Worm (Caenorhabditis elegans) whole organism, early embryonic: Measurements from ENCODE around the gene lpr-2.

ENCODE experiments used
- B0310.2 ChIP-seq: sonication (generic microtip); optimal IDR thresholded peaks from 2 replicates; lab custom pipeline; 2016; ENCODE audit warnings: mild to moderate bottlenecking, missing genetic modification characterization, missing compliant biosample characterization
- F13C5.2 ChIP-seq: sonication (generic microtip); optimal IDR thresholded peaks from 2 replicates; lab custom pipeline; 2017; ENCODE audit warnings: mild to moderate bottlenecking, missing genetic modification characterization, inconsistent platforms, missing compliant biosample characterization
- aly-1 ChIP-seq: sonication (generic microtip); optimal IDR thresholded peaks from 2 replicates; lab custom pipeline; 2016; ENCODE audit warnings: missing genetic modification characterization, missing compliant biosample characterization
- ama-1 ChIP-seq: fragments of 150-350 bp; optimal IDR thresholded peaks from 2 replicates; lab custom pipeline; 2014
- ceh-13 ChIP-seq: fragments of 200-800 bp; sonication (Bioruptor generic); optimal IDR thresholded peaks from 2 replicates; lab custom pipeline; 2018; ENCODE audit warnings: mild to moderate bottlenecking, missing genetic modification characterization, missing compliant biosample characterization
- ceh-36 ChIP-seq: sonication (generic microtip); optimal IDR thresholded peaks from 2 replicates; lab custom pipeline; 2016; ENCODE audit warnings: missing genetic modification characterization, inconsistent platforms, missing compliant biosample characterization
- ets-7 ChIP-seq: sonication (generic microtip); optimal IDR thresholded peaks from 2 replicates; lab custom pipeline; 2016; ENCODE audit warnings: missing genotype, missing genetic modification characterization, missing compliant biosample characterization
- flt-1 ChIP-seq: fragments of 200-800 bp; sonication (Bioruptor generic); IDR thresholded peaks from 2 replicates; pipeline ENCODE4 v1.3.6; 2022; ENCODE audit warnings: missing genetic modification characterization, missing compliant biosample characterization
- hmbx-1 ChIP-seq: sonication (generic microtip); optimal IDR thresholded peaks from 2 replicates; lab custom pipeline; 2016; ENCODE audit warnings: mild to moderate bottlenecking, missing genetic modification characterization, missing compliant biosample characterization
- hmg-4 ChIP-seq: fragments of 200-800 bp; sonication (Bioruptor generic); optimal IDR thresholded peaks from 2 replicates; lab custom pipeline; 2018; ENCODE audit warnings: mild to moderate bottlenecking, missing genetic modification characterization, missing compliant biosample characterization
- hnd-1 ChIP-seq: sonication (generic microtip); optimal IDR thresholded peaks from 2 replicates; lab custom pipeline; 2016; ENCODE audit warnings: missing genetic modification characterization, missing compliant biosample characterization
- pes-1 ChIP-seq: fragments of 200-800 bp; sonication (Bioruptor generic); IDR thresholded peaks from 2 replicates; pipeline ENCODE4 v1.3.6; 2022; ENCODE audit warnings: missing genetic modification reagents, missing genetic modification characterization, missing compliant biosample characterization
- scrt-1 ChIP-seq: fragments of 200-800 bp; sonication (Bioruptor generic); IDR thresholded peaks from 2 replicates; pipeline ENCODE4 v1.3.6; 2022; ENCODE audit warnings: missing genetic modification characterization, missing compliant biosample characterization
- sea-1 ChIP-seq: fragments of 200-800 bp; sonication (Bioruptor generic); conservative IDR thresholded peaks from 2 replicates; pipeline ENCODE4 v1.3.6; 2022; ENCODE audit warnings: missing genetic modification characterization, missing compliant biosample characterization
- tbx-11 ChIP-seq: fragments of 200-800 bp; sonication (Bioruptor generic); IDR thresholded peaks from 2 replicates; pipeline ENCODE4 v1.3.6; 2022; ENCODE audit warnings: missing genetic modification characterization, missing compliant biosample characterization
- tbx-37 ChIP-seq: fragments of 200-800 bp; sonication (Bioruptor generic); conservative IDR thresholded peaks from 2 replicates; pipeline ENCODE4 v1.3.6; 2022; ENCODE audit warnings: missing genetic modification reagents, missing genetic modification characterization, missing compliant biosample characterization
- tra-4 ChIP-seq: sonication (generic microtip); optimal IDR thresholded peaks from 2 replicates; lab custom pipeline; 2017; ENCODE audit warnings: missing genetic modification characterization, missing compliant biosample characterization

The lpr-2 gene

DNA sequence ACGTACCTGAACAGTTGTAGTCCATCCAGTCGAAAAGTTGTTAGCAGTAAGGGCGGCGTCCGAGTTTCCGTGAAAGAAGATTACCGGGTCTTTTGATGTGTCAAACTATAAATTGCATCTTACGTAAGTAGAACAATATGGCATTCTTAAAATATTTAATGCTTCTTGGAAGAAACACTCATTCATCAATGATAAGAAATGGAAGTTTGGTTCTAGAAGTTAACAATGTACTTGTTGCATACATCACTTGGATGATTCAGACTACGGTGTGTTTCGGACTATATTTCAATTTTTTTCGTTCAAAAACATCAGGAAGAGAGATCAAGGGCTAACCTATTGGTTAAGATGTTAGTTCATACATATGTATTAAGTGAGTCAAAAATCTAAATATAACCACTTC lies 6.9 kb upstream of the lpr-2 start:
- no peak for TF ChIP-seq tbx-37
- no peak for TF ChIP-seq ama-1
- TF ChIP-seq scrt-1 (GFP tag; lab: Robert Waterston, UW), result no peak
- no peak for TF ChIP-seq F13C5.2
- no peak for TF ChIP-seq ceh-36 (tag; lab: Kevin White, UChicago)
- TF ChIP-seq ets-7 (tag; lab: Kevin White, UChicago), result no peak
- TF ChIP-seq pes-1, result no peak
- no peak for TF ChIP-seq flt-1
- no peak for TF ChIP-seq hmg-4
- no peak for TF ChIP-seq hnd-1 (tag; lab: Kevin White, UChicago)
- TF ChIP-seq sea-1, result no peak
- TF ChIP-seq ceh-13 (GFP tag; lab: Kevin White, UChicago), result no peak
- TF ChIP-seq hmbx-1 (tag; lab: Kevin White, UChicago), result no peak
- TF ChIP-seq aly-1 (tag; lab: Kevin White, UChicago), result no peak
- no peak for TF ChIP-seq B0310.2 (tag; lab: Kevin White, UChicago)
- TF ChIP-seq tbx-11 (GFP tag; lab: Robert Waterston, UW), result no peak
- TF ChIP-seq tra-4 (tag; lab: Kevin White, UChicago), result no peak

DNA sequence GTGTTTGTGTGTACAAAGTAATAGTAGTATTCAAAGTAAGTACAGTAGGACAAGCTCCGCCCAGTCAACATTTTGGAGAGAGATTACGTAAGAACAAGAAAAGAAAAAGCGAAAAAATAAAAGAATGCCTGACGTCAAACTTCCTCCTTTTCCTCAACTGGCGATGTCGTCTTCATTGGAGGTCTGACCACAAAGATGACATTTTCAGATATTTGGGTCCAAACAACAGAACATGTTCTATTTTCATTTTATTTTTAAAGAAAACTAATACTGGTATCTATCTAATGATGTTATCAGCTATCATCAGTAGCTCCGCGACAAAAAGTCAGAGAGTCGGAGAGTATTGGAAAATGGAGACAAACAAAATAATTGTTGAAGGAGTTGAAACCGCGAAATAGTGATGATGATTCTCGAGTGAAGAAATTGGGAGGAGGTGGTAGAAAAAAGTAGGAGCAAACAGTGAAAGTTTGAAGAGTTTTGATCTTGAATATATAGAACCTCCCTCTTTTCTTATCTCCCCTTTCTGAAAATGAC lies 5.3 kb upstream of the lpr-2 start, which contains the start of gene lips-5:
lips-5 (minus strand) TSS at position 51 of the 534 bp plus-strand sequence.
- TF ChIP-seq hmg-4 (no peak), aly-1 (tag; lab: Kevin White, UChicago) (no peak), F13C5.2 (no peak), tbx-11 (GFP tag; lab: Robert Waterston, UW) (no peak), ceh-13 (GFP tag; lab: Kevin White, UChicago) (no peak), ceh-36 (tag; lab: Kevin White, UChicago) (no peak), B0310.2 (tag; lab: Kevin White, UChicago) (no peak), pes-1 (no peak), scrt-1 (GFP tag; lab: Robert Waterston, UW) (no peak), tbx-37 (no peak), hmbx-1 (tag; lab: Kevin White, UChicago) (no peak), tra-4 (tag; lab: Kevin White, UChicago) (no peak), hnd-1 (tag; lab: Kevin White, UChicago) (no peak), sea-1 (no peak)

DNA sequence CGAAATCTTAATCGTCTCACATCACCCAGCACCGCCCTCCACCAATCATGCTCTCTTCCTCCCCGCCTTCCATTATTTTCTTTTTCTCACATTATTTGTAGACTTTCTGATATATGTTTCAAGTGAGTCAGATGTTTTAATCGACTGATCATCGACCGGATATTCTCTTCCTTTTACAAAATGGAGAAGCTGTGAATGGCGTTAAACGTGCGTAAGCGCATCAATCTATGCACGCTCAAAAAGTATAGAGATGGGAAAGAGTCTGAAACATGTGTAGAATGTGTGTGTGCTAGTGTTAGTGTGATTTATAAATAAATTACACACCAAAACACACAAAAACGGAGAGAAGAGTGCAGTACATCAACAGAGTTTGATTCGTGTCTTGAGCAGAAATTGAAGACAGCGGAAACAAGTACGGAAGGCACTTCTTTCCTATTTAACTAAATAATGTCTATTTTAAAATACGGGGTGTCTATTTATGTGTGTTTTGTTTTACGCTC lies 2.0 kb upstream of the lpr-2 start:
- TF ChIP-seq tbx-37 (no peak), ceh-36 (tag; lab: Kevin White, UChicago) (no peak), scrt-1 (GFP tag; lab: Robert Waterston, UW) (no peak), aly-1 (tag; lab: Kevin White, UChicago) (no peak), F13C5.2 (no peak), tbx-11 (GFP tag; lab: Robert Waterston, UW) (no peak)

DNA sequence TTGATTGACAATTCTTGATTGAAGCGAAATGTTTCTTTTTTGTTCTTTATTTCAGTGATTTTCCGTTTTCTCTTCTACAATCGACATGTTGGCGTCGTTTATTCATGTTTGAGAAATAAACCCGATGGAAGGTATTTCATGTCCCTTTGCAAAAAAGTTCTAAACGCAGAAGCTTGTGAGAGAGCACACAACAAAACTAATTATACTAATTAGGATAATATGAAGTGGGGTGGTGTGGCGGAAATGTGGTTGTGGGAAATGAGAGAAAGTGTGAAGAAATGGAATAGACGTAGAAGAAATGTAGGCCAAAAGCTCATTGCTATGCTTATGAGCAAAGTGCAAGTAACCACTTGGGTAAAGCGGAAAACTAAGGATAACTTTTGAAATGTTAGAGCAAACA lies 3.8 kb downstream of the lpr-2 start:
- TF ChIP-seq hmg-4 (no peak), tbx-37 (no peak), ceh-36 (tag; lab: Kevin White, UChicago) (no peak), flt-1 (no peak), hnd-1 (tag; lab: Kevin White, UChicago) (no peak), pes-1 (no peak), ceh-13 (GFP tag; lab: Kevin White, UChicago) (no peak), scrt-1 (GFP tag; lab: Robert Waterston, UW) (no peak), tbx-11 (GFP tag; lab: Robert Waterston, UW) (no peak), ama-1 (no peak), sea-1 (no peak), B0310.2 (tag; lab: Kevin White, UChicago) (no peak)

DNA sequence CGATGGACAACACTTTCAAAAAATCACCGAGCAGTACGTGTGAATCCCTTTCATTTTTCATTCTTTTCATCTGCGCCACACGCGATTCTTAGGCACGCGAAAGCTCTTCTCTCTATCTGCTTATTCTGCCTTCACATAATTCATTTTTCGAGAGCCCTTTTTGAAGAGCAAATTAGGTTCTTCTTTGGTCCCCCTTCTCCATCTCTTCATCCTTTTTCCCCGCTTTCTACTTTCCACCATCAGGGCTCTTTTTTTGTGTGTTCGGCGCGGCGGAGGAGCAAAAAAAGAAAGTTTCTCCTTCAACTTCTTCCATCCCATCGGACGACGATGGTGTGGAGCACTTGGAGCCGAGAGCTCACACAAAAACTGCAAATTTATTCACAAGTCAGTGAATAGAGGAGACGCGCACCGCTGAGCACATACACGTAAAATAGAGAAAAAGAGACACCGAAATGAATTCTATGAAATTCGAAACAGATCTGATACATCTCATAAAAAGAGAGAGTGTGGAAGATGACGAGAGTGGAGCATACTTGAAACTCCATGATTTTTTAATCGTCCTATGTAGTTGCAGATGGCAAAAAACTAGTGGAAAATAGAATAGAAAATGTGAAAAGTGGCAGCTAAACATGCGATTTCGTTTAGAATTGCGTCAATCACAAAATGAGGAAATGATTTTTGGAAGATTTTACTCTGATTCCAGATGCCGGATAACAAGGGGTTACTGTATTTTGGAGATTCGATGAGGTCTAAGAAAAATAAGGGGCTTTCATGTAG lies 6.2 kb downstream of the lpr-2 start:
- no peak for TF ChIP-seq ceh-13 (GFP tag; lab: Kevin White, UChicago)
- TF ChIP-seq tbx-37, result no peak
- TF ChIP-seq pes-1, result no peak
- TF ChIP-seq hnd-1 (tag; lab: Kevin White, UChicago), result no peak
- TF ChIP-seq F13C5.2, result no peak
- no peak for TF ChIP-seq flt-1
- no peak for TF ChIP-seq aly-1 (tag; lab: Kevin White, UChicago)
- no peak for TF ChIP-seq B0310.2 (tag; lab: Kevin White, UChicago)
- no peak for TF ChIP-seq tbx-11 (GFP tag; lab: Robert Waterston, UW)
- TF ChIP-seq ets-7 (tag; lab: Kevin White, UChicago), result no peak
- TF ChIP-seq ceh-36 (tag; lab: Kevin White, UChicago), result no peak
- no peak for TF ChIP-seq hmg-4
- no peak for TF ChIP-seq ama-1

DNA sequence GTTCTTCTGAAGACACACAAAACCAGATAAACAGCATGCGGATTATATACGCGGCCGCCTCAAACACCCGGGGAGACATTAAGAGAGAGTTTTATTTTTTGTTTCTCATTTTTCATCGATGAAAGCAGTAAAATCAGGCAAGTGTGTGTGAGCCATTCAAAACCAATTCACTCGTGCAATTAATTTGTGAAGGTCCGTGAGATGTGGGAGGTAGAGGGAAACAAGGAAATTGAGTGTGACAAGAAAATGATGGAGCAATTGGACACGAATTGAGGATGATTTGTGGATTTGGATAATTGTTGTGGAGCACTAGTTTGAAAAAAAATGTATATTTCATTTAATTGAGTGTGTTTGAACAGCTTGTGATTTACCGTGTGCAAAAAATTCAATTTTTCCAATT lies 8.8 kb downstream of the lpr-2 start:
- TF ChIP-seq tbx-37, result no peak
- no peak for TF ChIP-seq aly-1 (tag; lab: Kevin White, UChicago)
- no peak for TF ChIP-seq ama-1
- no peak for TF ChIP-seq hnd-1 (tag; lab: Kevin White, UChicago)
- no peak for TF ChIP-seq F13C5.2
- no peak for TF ChIP-seq ets-7 (tag; lab: Kevin White, UChicago)
- TF ChIP-seq ceh-36 (tag; lab: Kevin White, UChicago), result no peak

DNA sequence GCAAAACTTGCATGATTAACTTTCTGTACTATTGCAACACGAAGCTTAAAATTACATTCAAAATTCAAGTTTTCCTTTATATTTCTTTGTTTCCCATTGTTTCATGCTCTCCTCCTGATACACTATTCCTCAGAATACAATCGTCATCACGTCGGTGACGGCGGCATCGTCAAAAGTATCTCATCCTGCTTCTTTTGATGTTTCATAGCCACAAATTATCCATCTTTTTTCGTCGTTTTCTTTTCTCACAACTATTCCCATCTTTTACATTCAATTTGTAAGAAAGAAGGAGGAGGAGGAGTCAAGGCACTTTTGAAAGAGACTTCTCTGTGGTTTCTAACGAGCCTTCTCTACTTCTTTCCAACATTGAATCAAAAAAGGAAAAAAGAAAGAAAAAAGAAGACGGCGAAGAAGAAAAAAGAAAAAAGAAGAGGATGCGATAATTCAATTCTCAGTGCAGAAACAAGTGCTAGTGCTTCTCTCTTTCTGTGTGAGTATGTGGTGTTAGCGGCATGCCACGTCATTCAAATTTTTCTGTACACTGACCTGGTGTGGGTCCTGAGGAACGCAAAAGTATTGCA lies 9.5 kb downstream of the lpr-2 start:
- no peak for TF ChIP-seq tbx-11 (GFP tag; lab: Robert Waterston, UW)
- no peak for TF ChIP-seq tra-4 (tag; lab: Kevin White, UChicago)
- no peak for TF ChIP-seq aly-1 (tag; lab: Kevin White, UChicago)
- no peak for TF ChIP-seq ama-1
- TF ChIP-seq ceh-13 (GFP tag; lab: Kevin White, UChicago), result no peak
- TF ChIP-seq B0310.2 (tag; lab: Kevin White, UChicago), result no peak
- no peak for TF ChIP-seq hmbx-1 (tag; lab: Kevin White, UChicago)
- TF ChIP-seq scrt-1 (GFP tag; lab: Robert Waterston, UW), result no peak
- no peak for TF ChIP-seq tbx-37
- no peak for TF ChIP-seq pes-1
